Worm (Caenorhabditis elegans): ENCODE measurements around the gene sulp-3.

Gene sulp-3

DNA sequence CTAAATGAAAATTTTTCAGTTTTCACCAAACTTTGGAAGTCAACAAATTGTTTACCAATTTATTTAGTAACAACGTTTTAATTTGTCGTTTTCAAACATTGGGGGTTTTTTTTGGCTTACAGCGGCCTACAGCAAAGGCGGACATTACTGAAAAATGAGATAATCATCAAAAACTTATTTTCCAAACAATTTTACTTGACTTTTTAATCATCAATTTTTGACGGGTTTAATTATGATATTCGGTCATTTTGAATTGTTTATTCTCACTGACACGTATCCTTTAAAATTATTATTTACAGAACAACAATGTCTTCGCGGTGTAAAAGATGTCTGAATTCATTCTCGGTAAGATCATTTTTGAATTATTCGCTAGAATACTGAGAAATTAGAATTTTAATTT, 40.6 kb downstream of the sulp-3 start, which contains the start of gene F40B5.2:
Gene F40B5.2 (plus strand): TSS at position 301 of the 400 bp plus-strand sequence.
- TF ChIP-seq ceh-44 (GFP tag; IDR thresholded peaks at IDR 0.05) (no peak), R02D3.7 (tag; optimal IDR thresholded peaks at IDR 0.05) (no peak), lin-39 (tag; optimal IDR thresholded peaks at IDR 0.05) (no peak), ama-1 (optimal IDR thresholded peaks at IDR 0.05) (no peak), zfp-3 (GFP tag; conservative IDR thresholded peaks at IDR 0.05) (no peak), zip-2 (tag; optimal IDR thresholded peaks at IDR 0.05) (no peak), dmd-8 (GFP tag; IDR thresholded peaks at IDR 0.05) (no peak), fos-1 (tag; optimal IDR thresholded peaks at IDR 0.05) (no peak), fkh-10 (GFP tag; optimal IDR thresholded peaks at IDR 0.05) (no peak)

ce11 chrX:8362379-8362778, 45.8 kb downstream of the sulp-3 start:
- TF ChIP-seq mes-2 (tag; optimal IDR thresholded peaks at IDR 0.05; ENCODE audit: poor library complexity, severe bottlenecking) (no peak), Y48G9A.11 (GFP tag; IDR thresholded peaks at IDR 0.05) (no peak), T26A8.4 (GFP tag; IDR thresholded peaks at IDR 0.05) (no peak), snpc-4 (tag; optimal IDR thresholded peaks at IDR 0.05) (no peak)

DNA sequence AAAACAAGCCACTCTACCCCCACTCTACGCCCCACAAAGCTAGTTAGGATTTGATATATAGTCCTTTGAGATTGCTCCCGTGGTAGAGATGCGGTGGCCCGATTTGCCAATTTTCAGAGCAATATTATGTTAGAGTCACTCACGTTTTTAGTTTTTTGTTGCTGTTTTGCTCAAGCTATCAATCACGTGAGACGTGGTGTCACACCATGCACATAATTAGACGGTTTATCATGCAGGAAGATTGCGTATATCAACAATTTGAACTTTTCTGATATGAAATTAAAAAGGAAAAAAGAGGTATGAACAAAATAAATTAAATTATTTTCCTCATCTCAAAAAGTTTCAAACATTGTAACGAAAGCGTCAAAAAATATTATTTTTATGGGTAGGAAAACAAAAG, 51.9 kb downstream of the sulp-3 start:
- TF ChIP-seq dmd-6 (GFP tag; IDR thresholded peaks at IDR 0.05) = peak; percentile 78
- TF ChIP-seq daf-16 (GFP tag; optimal IDR thresholded peaks at IDR 0.05) = no peak
- peak; percentile 59 for TF ChIP-seq daf-16 (tag; optimal IDR thresholded peaks at IDR 0.05)
- TF ChIP-seq cey-2 (tag; optimal IDR thresholded peaks at IDR 0.05; ENCODE audit: borderline replicate concordance, insufficient read depth) = no peak
- no peak for TF ChIP-seq madf-9 (GFP tag; conservative IDR thresholded peaks at IDR 0.05)
- TF ChIP-seq hlh-30 (tag; optimal IDR thresholded peaks at IDR 0.05; ENCODE audit: insufficient read depth) = peak; percentile 55
- TF ChIP-seq hlh-11 (tag; optimal IDR thresholded peaks at IDR 0.05) = peak; percentile 38
- TF ChIP-seq hmg-1.1 (GFP tag; IDR thresholded peaks at IDR 0.05) = no peak
- no peak for TF ChIP-seq F10B5.3 (tag; optimal IDR thresholded peaks at IDR 0.05)
- TF ChIP-seq dve-1 (tag; optimal IDR thresholded peaks at IDR 0.05; ENCODE audit: insufficient read depth) = peak; percentile 62

ce11 chrX:8355350-8355749, 52.8 kb downstream of the sulp-3 start:
- TF ChIP-seq dve-1 (tag; optimal IDR thresholded peaks at IDR 0.05; ENCODE audit: insufficient read depth) = peak; percentile 69
- TF ChIP-seq mep-1 (tag; optimal IDR thresholded peaks at IDR 0.05) = peak; percentile 47
- TF ChIP-seq mxl-2 (GFP tag; conservative IDR thresholded peaks at IDR 0.05) = no peak
- no peak for TF ChIP-seq nhr-41 (GFP tag; IDR thresholded peaks at IDR 0.05)
- no peak for TF ChIP-seq gei-8 (GFP tag; optimal IDR thresholded peaks at IDR 0.05)
- peak; percentile 54 for TF ChIP-seq nhr-77 (tag; optimal IDR thresholded peaks at IDR 0.05)
- TF ChIP-seq tra-1 (GFP tag; IDR thresholded peaks at IDR 0.05) = 0 out of 2 replicates have a peak, but pooled peaks have one; percentile 15
- TF ChIP-seq mxl-3 (GFP tag; optimal IDR thresholded peaks at IDR 0.05) = peak; percentile 47
- peak in 1 of 2 experiments; percentile 64 for TF ChIP-seq unc-62 (GFP tag; optimal IDR thresholded peaks at IDR 0.05 in 1 of 2)
- TF ChIP-seq unc-62 (tag; optimal IDR thresholded peaks at IDR 0.05) = no peak
- no peak for TF ChIP-seq nhr-102 (tag; optimal IDR thresholded peaks at IDR 0.05)
- TF ChIP-seq lin-15B (tag; optimal IDR thresholded peaks at IDR 0.05) = no peak
- no peak for TF ChIP-seq jun-1 (tag; optimal IDR thresholded peaks at IDR 0.05)
- TF ChIP-seq pqm-1 (tag; optimal IDR thresholded peaks at IDR 0.05) = peak; percentile 97
- TF ChIP-seq hmg-1.1 (GFP tag; IDR thresholded peaks at IDR 0.05) = no peak
- no peak for TF ChIP-seq mdt-29 (GFP tag; IDR thresholded peaks at IDR 0.05)
- peak; percentile 89 for TF ChIP-seq dmd-6 (GFP tag; IDR thresholded peaks at IDR 0.05)
- TF ChIP-seq ama-1 (optimal IDR thresholded peaks at IDR 0.05) = no peak
- peak; percentile 87 for TF ChIP-seq nhr-28 (tag; optimal IDR thresholded peaks at IDR 0.05)
- no peak for TF ChIP-seq lin-38 (GFP tag; IDR thresholded peaks at IDR 0.05)
- TF ChIP-seq ceh-28 (tag; optimal IDR thresholded peaks at IDR 0.05) = no peak
- no peak for TF ChIP-seq arid-1 (GFP tag; conservative IDR thresholded peaks at IDR 0.05)
- TF ChIP-seq attf-4 (tag; optimal IDR thresholded peaks at IDR 0.05) = no peak
- no peak for TF ChIP-seq ceh-20 (GFP tag; IDR thresholded peaks at IDR 0.05)
- TF ChIP-seq T26A8.4 (GFP tag; IDR thresholded peaks at IDR 0.05) = no peak
- TF ChIP-seq daf-16 (GFP tag; optimal IDR thresholded peaks at IDR 0.05) = no peak
- peak; percentile 89 for TF ChIP-seq daf-16 (tag; optimal IDR thresholded peaks at IDR 0.05)
- no peak for TF ChIP-seq nhr-11 (tag; optimal IDR thresholded peaks at IDR 0.05)
- TF ChIP-seq rbr-2 (tag; optimal IDR thresholded peaks at IDR 0.05) = no peak
- TF ChIP-seq ztf-11 (tag; optimal IDR thresholded peaks at IDR 0.05) = no peak
- no peak for TF ChIP-seq F49E8.2 (tag; optimal IDR thresholded peaks at IDR 0.05; ENCODE audit: borderline replicate concordance)
